Fruit fly (Drosophila melanogaster): Measurements from ENCODE around the gene Sgs8.
A peak's percentile ranks its signal among the peaks of the same experiment; 100 is the strongest.

Sgs8 gene

dm6 chr3L:11509294-11509911 is at the start of gene Sgs8, which contains the start of gene Sgs7:
Sgs8 (minus strand) TSS chr3L:11509394.
Sgs7 (plus strand) TSS chr3L:11509861.
- TF ChIP-seq chm (GFP tag; IDR thresholded peaks at IDR 0.05) = no peak
- no peak for TF ChIP-seq CG10147 (GFP tag; optimal IDR thresholded peaks at IDR 0.05)
- TF ChIP-seq Hr51 (GFP tag; optimal IDR thresholded peaks at IDR 0.05) = no peak
- TF ChIP-seq CG32532 (GFP tag; IDR thresholded peaks at IDR 0.05) = no peak
- no peak for TF ChIP-seq ac (GFP tag; optimal IDR thresholded peaks at IDR 0.05)
- TF ChIP-seq Usf (GFP tag; optimal IDR thresholded peaks at IDR 0.05) = no peak
- no peak for TF ChIP-seq usp (GFP tag; optimal IDR thresholded peaks at IDR 0.05)
- TF ChIP-seq Scr (GFP tag; IDR thresholded peaks at IDR 0.05; ENCODE audit: partially characterized antibody) = no peak
- TF ChIP-seq CG9609 (GFP tag; optimal IDR thresholded peaks at IDR 0.05) = no peak
- no peak for TF ChIP-seq CkIIα-i1 (GFP tag; IDR thresholded peaks at IDR 0.05)
- TF ChIP-seq Drgx (GFP tag; IDR thresholded peaks at IDR 0.05) = no peak
- TF ChIP-seq h (optimal IDR thresholded peaks at IDR 0.05) = no peak

dm6 chr3L:11557209-11557608 is 48.0 kb upstream of the Sgs8 start:
- TF ChIP-seq sr (GFP tag; IDR thresholded peaks at IDR 0.05) (no peak), CTCF (GFP tag; optimal IDR thresholded peaks at IDR 0.05) (peak; percentile 14), usp (GFP tag; optimal IDR thresholded peaks at IDR 0.05) (no peak), Blimp-1 (GFP tag; optimal IDR thresholded peaks at IDR 0.05) (peak; percentile 71), lilli (GFP tag; optimal IDR thresholded peaks at IDR 0.05) (no peak), kah (GFP tag; optimal IDR thresholded peaks at IDR 0.05) (peak; percentile 12), crol (GFP tag; IDR thresholded peaks at IDR 0.05) (peak; percentile 64), kni (GFP tag; optimal IDR thresholded peaks at IDR 0.05) (peak; percentile 0), CG11504 (tag; optimal IDR thresholded peaks at IDR 0.05) (peak; percentile 37), seq (GFP tag; IDR thresholded peaks at IDR 0.05) (peak; percentile 20; the same call in 1 of the 2 replicates), pros (GFP tag; optimal IDR thresholded peaks at IDR 0.05) (peak; percentile 66), Deaf1 (tag; optimal IDR thresholded peaks at IDR 0.05) (peak; percentile 25), CG4360 (GFP tag; IDR thresholded peaks at IDR 0.05) (0 out of 2 replicates have a peak, but pooled peaks have one; percentile 16), Scr (GFP tag; IDR thresholded peaks at IDR 0.05; ENCODE audit: partially characterized antibody) (no peak), CG1832 (GFP tag; optimal IDR thresholded peaks at IDR 0.05) (peak; percentile 77), chinmo (GFP tag; IDR thresholded peaks at IDR 0.05; ENCODE audit: partially characterized antibody) (0 out of 4 replicates have a peak, but pooled peaks have one; percentile 26), ci (GFP tag; IDR thresholded peaks at IDR 0.05) (0 out of 3 replicates have a peak, but pooled peaks have one; percentile 34), CG6175 (GFP tag; IDR thresholded peaks at IDR 0.05) (0 out of 3 replicates have a peak, but pooled peaks have one; percentile 4), crp (GFP tag; optimal IDR thresholded peaks at IDR 0.05) (peak in 1 of 2 experiments; percentile 70), lov (optimal IDR thresholded peaks at IDR 0.05) (no peak), lov (GFP tag; IDR thresholded peaks at IDR 0.05) (0 out of 3 replicates have a peak, but pooled peaks have one; percentile 27), CG17829 (tag; optimal IDR thresholded peaks at IDR 0.05) (peak; percentile 13), Trl (optimal IDR thresholded peaks at IDR 0.05) (peak; percentile 76 to 77), Trl (GFP tag; optimal IDR thresholded peaks at IDR 0.05) (no peak), YL-1 (GFP tag; optimal IDR thresholded peaks at IDR 0.05) (no peak), onecut (GFP tag; IDR thresholded peaks at IDR 0.05) (0 out of 2 replicates have a peak, but pooled peaks have one; percentile 11), Hr78 (GFP tag; optimal IDR thresholded peaks at IDR 0.05) (peak in 1 of 2 experiments; percentile 37), ken (GFP tag; IDR thresholded peaks at IDR 0.05) (no peak), shn (GFP tag; optimal IDR thresholded peaks at IDR 0.05) (no peak), CG8290 (GFP tag; optimal IDR thresholded peaks at IDR 0.05) (no peak), CG8290 (tag; optimal IDR thresholded peaks at IDR 0.05) (no peak), insv (GFP tag; optimal IDR thresholded peaks at IDR 0.05) (peak in 1 of 2 experiments; percentile 48), Drgx (GFP tag; IDR thresholded peaks at IDR 0.05) (peak; percentile 57), ssp (GFP tag; IDR thresholded peaks at IDR 0.05) (no peak), Dll (GFP tag; IDR thresholded peaks at IDR 0.05; ENCODE audit: partially characterized antibody) (0 out of 4 replicates have a peak, but pooled peaks have one; percentile 21), HLH3B (GFP tag; IDR thresholded peaks at IDR 0.05) (no peak), cg (GFP tag; optimal IDR thresholded peaks at IDR 0.05) (peak; percentile 80), Max (GFP tag; optimal IDR thresholded peaks at IDR 0.05) (no peak), CG9932 (GFP tag; IDR thresholded peaks at IDR 0.05) (no peak), CG10321 (GFP tag; IDR thresholded peaks at IDR 0.05) (0 out of 2 replicates have a peak, but pooled peaks have one; percentile 15)
